Worm (Caenorhabditis elegans) whole organism, dauer: ENCODE data around the gene C24H10.2.

Experiments
- unc-62 ChIP-seq: sonication (generic microtip); optimal IDR thresholded peaks from 2 replicates; lab custom pipeline; 2017; ENCODE audit warnings: missing biosample characterization, missing genetic modification reagents, missing genetic modification characterization

C24H10.2 gene

DNA sequence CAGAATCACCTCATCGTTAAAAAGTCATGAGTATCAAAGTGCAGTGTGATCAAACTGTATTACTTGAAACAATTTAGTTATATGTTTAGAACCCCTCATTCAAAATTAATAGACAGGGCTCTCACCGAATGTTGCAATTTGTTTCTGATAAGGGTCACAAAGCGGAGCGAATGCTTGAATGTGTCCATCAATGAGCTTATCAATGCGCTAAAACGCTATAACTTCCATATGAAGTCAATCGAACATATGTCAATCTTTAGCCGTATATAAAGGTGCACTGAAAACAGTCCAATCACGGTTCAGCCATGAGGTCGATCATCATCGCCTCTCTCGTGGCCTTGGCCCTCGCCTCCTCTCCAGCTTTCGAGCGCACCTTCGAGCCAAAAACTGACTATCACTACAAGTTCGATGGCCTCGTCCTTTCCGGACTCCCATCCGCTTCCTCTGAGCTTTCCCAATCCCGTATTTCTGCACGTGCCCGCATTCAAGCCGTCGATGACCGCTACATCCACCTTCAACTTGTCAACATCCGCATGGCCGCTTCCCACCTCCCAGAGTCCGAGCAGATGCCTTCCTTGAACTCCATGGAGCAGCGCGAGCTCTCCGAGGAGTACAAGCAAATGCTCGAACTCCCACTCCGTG is 36.5 kb downstream of the C24H10.2 start, which contains the start of gene vit-2:
Gene vit-2 (plus strand): TSS at position 305 of the 642 bp plus-strand sequence.
- no peak for TF ChIP-seq unc-62

DNA sequence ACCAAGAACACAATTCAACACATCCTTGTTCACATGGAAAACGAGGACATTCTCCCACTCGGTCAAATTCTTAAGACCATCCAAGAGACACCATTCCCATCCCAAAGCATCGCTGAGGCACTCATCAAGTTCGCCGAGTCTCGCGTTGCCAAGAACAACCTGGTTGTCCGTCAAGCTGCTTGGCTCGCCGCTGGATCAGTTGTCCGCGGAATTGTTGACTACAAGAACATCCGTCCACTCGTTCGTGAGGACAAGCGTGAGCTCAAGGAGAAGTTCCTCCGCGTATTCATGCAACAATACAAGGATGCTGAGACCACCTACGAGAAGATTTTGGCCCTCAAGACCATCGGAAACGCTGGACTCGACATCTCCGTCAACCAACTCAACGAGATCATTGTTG is 37.9 kb downstream of the C24H10.2 start:
- TF ChIP-seq unc-62: no peak

- TF ChIP-seq unc-62: no peak
Observed at ce11 chrX:5103422-5103821, 39.0 kb downstream of the C24H10.2 start.

- no peak for TF ChIP-seq unc-62
Observed at ce11 chrX:5105703-5106102, 41.3 kb downstream of the C24H10.2 start.

DNA sequence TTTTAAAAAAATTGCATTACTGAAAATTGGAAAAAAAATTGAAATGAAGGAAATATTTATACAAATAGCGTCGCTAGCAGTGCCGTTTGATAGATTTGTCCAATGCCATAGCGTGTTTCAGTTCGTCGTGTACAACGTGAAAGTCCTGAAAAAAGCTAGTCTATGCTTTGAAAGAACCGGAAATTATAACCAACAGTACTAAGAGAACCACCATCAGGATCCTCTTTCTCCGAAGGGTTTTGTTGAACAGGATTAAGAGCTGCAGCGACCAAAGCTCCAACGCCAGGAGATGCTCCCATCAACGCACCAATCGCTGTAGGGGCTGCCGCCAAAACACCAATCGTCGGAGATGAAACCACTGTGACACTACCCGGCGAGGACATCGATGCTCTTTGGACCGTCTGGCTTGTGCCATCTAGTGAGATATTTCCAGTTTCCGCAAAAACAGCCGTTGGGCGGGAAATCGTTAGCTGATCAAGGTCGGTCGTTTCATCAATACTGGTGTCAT is 41.8 kb downstream of the C24H10.2 start:
- TF ChIP-seq unc-62: no peak

DNA sequence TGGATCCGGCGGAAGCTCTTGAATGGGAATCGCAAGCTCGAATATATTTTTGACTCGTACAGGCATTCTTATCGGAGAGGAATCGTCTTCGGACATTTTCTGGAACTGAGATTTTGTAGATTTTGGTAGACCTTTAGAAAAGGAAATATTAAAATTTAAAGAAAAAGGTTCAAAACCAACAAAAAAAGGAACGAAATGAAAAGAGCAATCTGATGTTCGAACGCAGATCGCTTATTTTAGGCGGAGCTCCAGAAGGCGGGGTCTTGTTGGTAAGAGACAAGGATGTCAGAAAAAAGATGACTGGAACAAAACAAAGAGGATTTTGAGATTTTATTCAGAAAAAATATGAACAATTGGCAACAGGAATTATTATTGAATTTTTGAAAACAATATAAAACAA is 42.5 kb downstream of the C24H10.2 start, which contains the start of gene C42D8.9:
Gene C42D8.9 (minus strand): TSS at position 101 of the 400 bp plus-strand sequence.
- no peak for TF ChIP-seq unc-62

DNA sequence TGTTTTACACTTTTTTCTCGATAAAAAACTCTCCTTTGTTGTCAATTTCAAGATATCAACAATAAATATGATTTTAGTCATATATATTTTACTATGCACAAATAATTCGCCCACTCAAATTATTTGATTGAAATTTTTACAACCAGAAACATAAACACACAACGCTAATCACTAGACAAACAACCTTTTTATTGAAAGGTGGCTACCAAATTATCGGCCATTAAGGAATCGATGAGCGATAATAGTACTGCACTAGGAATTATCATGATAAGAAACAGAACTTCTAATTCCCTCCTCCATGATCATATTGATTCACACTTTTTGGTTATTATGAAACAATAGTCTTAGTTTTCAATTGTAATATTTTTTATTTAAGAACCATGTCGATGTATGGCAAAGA is 44.7 kb downstream of the C24H10.2 start, which contains the start of gene C42D8.1:
Gene C42D8.1 (plus strand): TSS at position 377 of the 400 bp plus-strand sequence.
- no peak for TF ChIP-seq unc-62

ce11 chrX:5111894-5112293 is 47.5 kb downstream of the C24H10.2 start:
- TF ChIP-seq unc-62: no peak

DNA sequence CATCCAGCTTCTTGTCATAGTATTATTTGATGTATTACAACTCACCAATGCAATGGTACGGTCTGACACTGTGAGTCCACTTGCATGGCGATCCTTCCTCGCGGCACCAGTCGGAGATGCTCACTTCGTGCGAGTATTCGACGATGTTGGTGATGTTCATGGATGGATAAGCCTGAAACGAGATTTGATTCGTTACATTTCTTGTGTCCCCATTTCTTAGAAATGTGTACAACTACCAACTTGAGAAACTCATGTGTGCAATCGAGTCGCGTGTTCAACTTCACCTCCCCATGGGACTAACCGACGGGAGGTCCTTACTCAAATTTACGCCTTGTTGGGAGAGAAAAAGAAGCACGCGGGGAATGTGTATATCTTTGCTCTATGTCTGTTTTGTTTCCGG is 51.1 kb downstream of the C24H10.2 start:
- TF ChIP-seq unc-62: no peak

DNA sequence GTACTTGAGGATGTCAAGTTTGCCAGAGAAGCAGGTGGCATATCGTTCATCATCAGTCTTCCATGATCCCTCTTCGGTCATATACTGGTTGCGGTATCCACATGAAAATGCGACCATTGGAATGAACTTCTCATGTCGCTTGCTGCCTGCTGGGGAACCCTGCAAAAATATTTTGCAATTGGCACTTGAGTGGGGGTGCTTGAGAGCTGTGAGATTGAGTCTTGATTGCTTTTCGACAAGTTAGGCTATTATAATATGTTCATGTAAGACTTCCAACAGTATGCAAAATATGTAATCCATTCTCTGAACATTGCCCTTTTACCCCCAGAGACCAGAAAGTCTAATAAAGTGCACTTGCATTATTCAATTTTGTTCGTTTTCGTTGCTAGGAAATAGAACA is 51.8 kb downstream of the C24H10.2 start:
- no peak for TF ChIP-seq unc-62
